Worm (Caenorhabditis elegans) whole organism, young adult: ENCODE measurements around the gene C56E6.4.

Experiments
- F57A8.1 ChIP-seq: fragments of 200-800 bp; sonication (Bioruptor generic); optimal IDR thresholded peaks from 2 replicates; lab custom pipeline; 2018; ENCODE audit warnings: mild to moderate bottlenecking, missing genetic modification characterization, moderate library complexity, missing compliant biosample characterization
- T26A5.8 ChIP-seq: sonication (generic microtip); optimal IDR thresholded peaks from 2 replicates; lab custom pipeline; 2016; ENCODE audit warnings: missing genetic modification characterization, missing compliant biosample characterization
- Y79H2A.3 ChIP-seq: fragments of 200-800 bp; sonication (Bioruptor generic); conservative IDR thresholded peaks from 2 replicates; pipeline ENCODE4 v1.3.6; 2022; ENCODE audit warnings: missing genetic modification reagents, missing genetic modification characterization, missing compliant biosample characterization
- ama-1 ChIP-seq, 3 experiments: fragments of 150-350 bp in 1 of 3; sonication (generic microtip) in 2 of 3; optimal IDR thresholded peaks; 2 replicates each; lab custom pipeline; 2014 to 2018; ENCODE audit warnings: missing biosample characterization in 2 of 3, missing genetic modification characterization in 2 of 3, missing genetic modification reagents in 2 of 3
- efl-1 ChIP-seq: fragments of 150-350 bp; optimal IDR thresholded peaks from 2 replicates; lab custom pipeline; 2014; ENCODE audit warnings: missing biosample characterization, missing genetic modification reagents, missing genetic modification characterization
- lin-35 ChIP-seq, 3 experiments: fragments of 150-350 bp in 2 of 3; sonication (generic microtip) in 1 of 3; optimal IDR thresholded peaks; 2 replicates each; lab custom pipeline; 2014 to 2018; ENCODE audit warnings: missing biosample characterization in 3 of 3, missing genetic modification characterization in 3 of 3, missing genetic modification reagents in 3 of 3
- unc-62 ChIP-seq: fragments of 150-350 bp; optimal IDR thresholded peaks from 2 replicates; lab custom pipeline; 2014; ENCODE audit warnings: missing biosample characterization, missing genetic modification reagents, missing genetic modification characterization
- ztf-18 ChIP-seq: sonication (generic microtip); optimal IDR thresholded peaks from 2 replicates; lab custom pipeline; 2016; ENCODE audit warnings: missing genotype, mild to moderate bottlenecking, missing genetic modification characterization, missing compliant biosample characterization

DNA sequence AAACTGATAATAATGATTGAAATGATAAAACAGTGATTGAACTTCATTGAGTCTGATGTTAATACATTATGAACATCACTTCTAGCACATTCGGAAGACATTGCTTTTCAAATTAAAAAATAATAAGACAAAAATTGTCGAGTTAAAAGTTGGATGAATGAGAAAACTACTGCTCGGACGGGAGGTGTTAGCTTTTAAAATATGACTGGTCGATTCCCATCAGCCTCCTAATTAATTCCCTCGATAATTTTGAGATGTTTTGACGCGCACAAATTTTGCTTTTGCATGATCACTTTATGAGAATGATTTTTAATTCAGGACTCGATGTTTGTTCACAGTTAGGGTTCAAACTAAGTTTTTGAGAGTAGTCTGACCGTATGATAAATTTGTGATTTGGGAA, 45.1 kb upstream of the C56E6.4 start, which contains the start of gene sra-28:
- TF ChIP-seq F57A8.1 (GFP tag; lab: Kevin White, UChicago) = no peak
- TF ChIP-seq efl-1 = no peak
- TF ChIP-seq unc-62 (GFP tag; lab: Kevin White, UChicago) = no peak
- no peak for TF ChIP-seq Y79H2A.3 (GFP tag; lab: Robert Waterston, UW)
- TF ChIP-seq T26A5.8 = no peak
- no peak for TF ChIP-seq ztf-18 (tag; lab: Kevin White, UChicago)
- TF ChIP-seq lin-35 (GFP tag; optimal IDR thresholded peaks at IDR 0.05; lab: Kevin White, UChicago) = no peak
- TF ChIP-seq ama-1 (optimal IDR thresholded peaks at IDR 0.05; lab: Kevin White, UChicago) = no peak
- TF ChIP-seq ama-1 (GFP tag; optimal IDR thresholded peaks at IDR 0.05; lab: Kevin White, UChicago) = no peak
